Worm (Caenorhabditis elegans) whole organism, young adult: ENCODE data around the gene C54D10.10.

Experiments used
- B0019.2 ChIP-seq: fragments of 200-800 bp; sonication (Bioruptor generic); conservative IDR thresholded peaks from 2 replicates; pipeline ENCODE4 v1.3.6; 2022; ENCODE audit warnings: missing genetic modification reagents, missing genetic modification characterization, missing compliant biosample characterization
- B0035.1 ChIP-seq: sonication (generic microtip); optimal IDR thresholded peaks from 2 replicates; lab custom pipeline; 2016; ENCODE audit warnings: missing genetic modification characterization, mild to moderate bottlenecking, missing compliant biosample characterization, missing genotype, missing genetic modification reagents
- B0261.1 ChIP-seq: sonication (generic microtip); optimal IDR thresholded peaks from 2 replicates; lab custom pipeline; 2016; ENCODE audit warnings: mild to moderate bottlenecking, missing genetic modification characterization, moderate library complexity, missing compliant biosample characterization
- F10E7.11 ChIP-seq: sonication (generic microtip); optimal IDR thresholded peaks from 2 replicates; lab custom pipeline; 2017; ENCODE audit warnings: mild to moderate bottlenecking, missing genetic modification characterization, moderate library complexity, missing compliant biosample characterization
- F22D6.2 ChIP-seq: sonication (generic microtip); optimal IDR thresholded peaks from 2 replicates; lab custom pipeline; 2016; ENCODE audit warnings: mild to moderate bottlenecking, missing genetic modification characterization, missing compliant biosample characterization
- F39B2.1 ChIP-seq: fragments of 200-800 bp; sonication (Bioruptor generic); IDR thresholded peaks from 2 replicates; pipeline ENCODE4 v1.3.6; 2022; ENCODE audit warnings: missing genetic modification reagents, missing genetic modification characterization, missing compliant biosample characterization
- F55B11.4 ChIP-seq: sonication (generic microtip); optimal IDR thresholded peaks from 2 replicates; lab custom pipeline; 2016; ENCODE audit warnings: missing compliant biosample characterization, missing genetic modification characterization, borderline replicate concordance; ENCODE audit not compliant: insufficient read depth
- K11D2.4 ChIP-seq: fragments of 200-800 bp; sonication (Bioruptor generic); IDR thresholded peaks from 2 replicates; pipeline ENCODE4 v1.3.6; 2022; ENCODE audit warnings: missing genetic modification reagents, missing genetic modification characterization, missing compliant biosample characterization
- Y56A3A.18 ChIP-seq: fragments of 200-800 bp; sonication (Bioruptor generic); IDR thresholded peaks from 2 replicates; pipeline ENCODE4 v1.3.6; 2022; ENCODE audit warnings: missing genetic modification reagents, missing genetic modification characterization, missing compliant biosample characterization
- athp-1 ChIP-seq: sonication (generic microtip); optimal IDR thresholded peaks from 2 replicates; lab custom pipeline; 2017; ENCODE audit warnings: mild to moderate bottlenecking, missing genetic modification characterization, missing compliant biosample characterization
- bed-2 ChIP-seq: fragments of 200-800 bp; sonication (Bioruptor generic); IDR thresholded peaks from 2 replicates; pipeline ENCODE4 v1.3.6; 2022; ENCODE audit warnings: missing genetic modification reagents, missing genetic modification characterization, missing compliant biosample characterization
- cebp-1 ChIP-seq, 2 experiments: fragments of 200-800 bp in 1 of 2; sonication (Bioruptor generic) in 1 of 2; sonication (generic microtip) in 1 of 2; IDR thresholded peaks in 1 of 2; optimal IDR thresholded peaks in 1 of 2; 2 replicates each; pipeline versions ENCODE4 v1.3.6 to Lab custom; 2017 to 2022; ENCODE audit warnings: missing compliant biosample characterization in 2 of 2, missing genetic modification characterization in 2 of 2, mild to moderate bottlenecking in 1 of 2, missing genetic modification reagents in 1 of 2, moderate library complexity in 1 of 2
- ceh-40 ChIP-seq: fragments of 200-800 bp; sonication (Bioruptor generic); IDR thresholded peaks from 2 replicates; pipeline ENCODE4 v1.3.6; 2022; ENCODE audit warnings: missing genetic modification characterization, missing compliant biosample characterization
- ceh-58 ChIP-seq: fragments of 200-800 bp; sonication (Bioruptor generic); IDR thresholded peaks from 2 replicates; pipeline ENCODE4 v1.3.6; 2022; ENCODE audit warnings: missing genetic modification characterization, missing compliant biosample characterization
- chd-7 ChIP-seq: sonication (generic microtip); optimal IDR thresholded peaks from 2 replicates; lab custom pipeline; 2016; ENCODE audit warnings: mild to moderate bottlenecking, missing genetic modification characterization, moderate library complexity, missing compliant biosample characterization
- hlh-12 ChIP-seq: sonication (generic microtip); optimal IDR thresholded peaks from 2 replicates; lab custom pipeline; 2016; ENCODE audit warnings: missing genetic modification characterization, missing compliant biosample characterization
- hmg-1.2 ChIP-seq: fragments of 200-800 bp; sonication (Bioruptor generic); IDR thresholded peaks from 2 replicates; pipeline ENCODE4 v1.3.6; 2022; ENCODE audit warnings: missing genetic modification reagents, missing genetic modification characterization, missing compliant biosample characterization
- let-607 ChIP-seq, 2 experiments: fragments of 200-800 bp in 1 of 2; sonication (Bioruptor generic) in 1 of 2; sonication (generic microtip) in 1 of 2; optimal IDR thresholded peaks; 2 replicates each; lab custom pipeline; 2016 to 2018; ENCODE audit warnings: mild to moderate bottlenecking in 2 of 2, missing compliant biosample characterization in 2 of 2, missing genetic modification characterization in 2 of 2, moderate library complexity in 2 of 2, missing genotype in 1 of 2
- lin-26 ChIP-seq: fragments of 200-800 bp; sonication (Bioruptor generic); IDR thresholded peaks from 2 replicates; pipeline ENCODE4 v1.3.6; 2022; ENCODE audit warnings: missing genetic modification reagents, missing genetic modification characterization, missing compliant biosample characterization
- madf-10 ChIP-seq: sonication (generic microtip); optimal IDR thresholded peaks from 2 replicates; lab custom pipeline; 2016; ENCODE audit warnings: mild to moderate bottlenecking, missing genetic modification characterization, missing compliant biosample characterization
- nfya-1 ChIP-seq: sonication (generic microtip); optimal IDR thresholded peaks from 2 replicates; lab custom pipeline; 2017; ENCODE audit warnings: antibody characterized with exemption, missing compliant biosample characterization, missing genetic modification characterization, borderline replicate concordance; ENCODE audit not compliant: insufficient read depth
- nhr-80 ChIP-seq: sonication (generic microtip); optimal IDR thresholded peaks from 2 replicates; lab custom pipeline; 2016; ENCODE audit warnings: missing genetic modification characterization, missing compliant biosample characterization
- rcor-1 ChIP-seq: fragments of 200-800 bp; sonication (Bioruptor generic); IDR thresholded peaks from 2 replicates; pipeline ENCODE4 v1.3.6; 2022; ENCODE audit warnings: missing genetic modification reagents, missing genetic modification characterization, missing compliant biosample characterization
- rpc-1 ChIP-seq, 2 experiments: fragments of 150-350 bp in 1 of 2; sonication (generic microtip) in 1 of 2; optimal IDR thresholded peaks; 2 replicates each; lab custom pipeline; 2014 to 2018; ENCODE audit warnings: missing biosample characterization in 1 of 2, missing genetic modification characterization in 1 of 2, missing genetic modification reagents in 1 of 2, missing genotype in 1 of 2
- somi-1 ChIP-seq: fragments of 200-800 bp; sonication (Bioruptor generic); optimal IDR thresholded peaks from 2 replicates; lab custom pipeline; 2018; ENCODE audit warnings: mild to moderate bottlenecking, missing genetic modification characterization, missing compliant biosample characterization
- sptf-2 ChIP-seq: fragments of 200-800 bp; sonication (Bioruptor generic); optimal IDR thresholded peaks from 2 replicates; lab custom pipeline; 2018; ENCODE audit warnings: mild to moderate bottlenecking, missing genetic modification characterization, missing compliant biosample characterization
- tbp1 ChIP-seq: fragments of 200-800 bp; sonication (Bioruptor generic); optimal IDR thresholded peaks from 2 replicates; lab custom pipeline; 2018; ENCODE audit warnings: mild to moderate bottlenecking, missing genetic modification characterization, missing compliant biosample characterization
- unc-130 ChIP-seq: sonication (generic microtip); optimal IDR thresholded peaks from 2 replicates; lab custom pipeline; 2016; ENCODE audit warnings: missing genetic modification reagents, missing genetic modification characterization, missing compliant biosample characterization
- ztf-26 ChIP-seq: sonication (generic microtip); optimal IDR thresholded peaks from 2 replicates; lab custom pipeline; 2017; ENCODE audit warnings: missing genetic modification characterization, missing compliant biosample characterization
- ztf-6 ChIP-seq: fragments of 200-800 bp; sonication (Bioruptor generic); IDR thresholded peaks from 2 replicates; pipeline ENCODE4 v1.3.6; 2022; ENCODE audit warnings: missing genetic modification reagents, missing genetic modification characterization, missing compliant biosample characterization

Gene C54D10.10

ce11 chrV:12418292-12418691, 31.5 kb downstream of the C54D10.10 start, which contains the start of gene C54D10.3:
Gene C54D10.3 (plus strand): TSS chrV:12418592.
- no peak for TF ChIP-seq athp-1
- no peak for TF ChIP-seq Y56A3A.18 (GFP tag; lab: Robert Waterston, UW)
- TF ChIP-seq nfya-1 (tag; lab: Kevin White, UChicago), result no peak
- TF ChIP-seq unc-130 (GFP tag; lab: Kevin White, UChicago), result no peak
- TF ChIP-seq ztf-6, result no peak
- TF ChIP-seq madf-10 (tag; lab: Kevin White, UChicago), result no peak
- no peak for TF ChIP-seq ceh-40 (GFP tag; lab: Robert Waterston, UW)
- no peak for TF ChIP-seq nhr-80 (tag; lab: Kevin White, UChicago)
- TF ChIP-seq lin-26 (GFP tag; lab: Robert Waterston, UW), result no peak

ce11 chrV:12417277-12417676, 32.5 kb downstream of the C54D10.10 start, which contains the start of gene cdr-3:
Gene cdr-3 (minus strand): TSS chrV:12417377.
- TF ChIP-seq B0261.1 (tag; lab: Kevin White, UChicago) (no peak), tbp1 (GFP tag; lab: Kevin White, UChicago) (no peak), somi-1 (no peak), F55B11.4 (tag; lab: Kevin White, UChicago) (no peak), F10E7.11 (tag; lab: Kevin White, UChicago) (no peak), rcor-1 (GFP tag; lab: Robert Waterston, UW) (no peak), hlh-12 (no peak), chd-7 (tag; lab: Kevin White, UChicago) (no peak), K11D2.4 (GFP tag; lab: Robert Waterston, UW) (no peak), B0035.1 (tag; lab: Kevin White, UChicago) (no peak)
- TF ChIP-seq, all 124 proteins: peak for 0

ce11 chrV:12415656-12416055, 34.1 kb downstream of the C54D10.10 start, which contains the start of gene cdr-2:
Gene cdr-2 (minus strand): TSS chrV:12415709.
- TF ChIP-seq nhr-80 (tag; lab: Kevin White, UChicago) (peak; percentile 73), cebp-1 (GFP tag; IDR thresholded peaks at IDR 0.05; lab: Robert Waterston, UW) (peak; percentile 47; the same call in 1 of the 2 replicates), cebp-1 (tag; optimal IDR thresholded peaks at IDR 0.05; lab: Kevin White, UChicago) (no peak), sptf-2 (GFP tag; lab: Kevin White, UChicago) (no peak)
- TF ChIP-seq, all 124 proteins: peak for 2

- TF ChIP-seq F39B2.1 (GFP tag; lab: Robert Waterston, UW), result no peak
- peak; percentile 0 for TF ChIP-seq nhr-80 (tag; lab: Kevin White, UChicago)
These were observed 35.4 kb downstream of the C54D10.10 start for ce11 chrV:12414362-12414761.

ce11 chrV:12413651-12414114, 36.1 kb downstream of the C54D10.10 start, which contains the start of gene cdr-6:
Gene cdr-6 (minus strand): TSS chrV:12413701.
- TF ChIP-seq rpc-1 (optimal IDR thresholded peaks at IDR 0.05; lab: Kevin White, UChicago) (no peak), rpc-1 (tag; optimal IDR thresholded peaks at IDR 0.05; lab: Kevin White, UChicago) (no peak), chd-7 (tag; lab: Kevin White, UChicago) (no peak), ceh-40 (GFP tag; lab: Robert Waterston, UW) (no peak), let-607 (tag; optimal IDR thresholded peaks at IDR 0.05; lab: Kevin White, UChicago) (no peak), B0019.2 (GFP tag; lab: Robert Waterston, UW) (no peak), ztf-26 (tag; lab: Kevin White, UChicago) (no peak), hmg-1.2 (GFP tag; lab: Robert Waterston, UW) (peak; percentile 44; the same call in 1 of the 2 replicates), F22D6.2 (tag; lab: Kevin White, UChicago) (no peak), nhr-80 (tag; lab: Kevin White, UChicago) (peak; percentile 15), ceh-58 (no peak), bed-2 (GFP tag; lab: Robert Waterston, UW) (no peak)
- TF ChIP-seq, all 124 proteins: peak for 2
